Worm (Caenorhabditis elegans) whole organism, L4/young adult: Measurements from ENCODE around the gene C16C10.1.

Experiments used
- W03F9.2 ChIP-seq: fragments of 150-350 bp; optimal IDR thresholded peaks from 2 replicates; lab custom pipeline; 2014; ENCODE audit warnings: missing biosample characterization, missing genetic modification characterization
- dao-5 ChIP-seq: sonication (generic microtip); optimal IDR thresholded peaks from 2 replicates; lab custom pipeline; 2016; ENCODE audit warnings: missing genotype, missing genetic modification characterization, moderate library complexity, missing compliant biosample characterization
- him-1 ChIP-seq: sonication (generic microtip); optimal IDR thresholded peaks from 2 replicates; lab custom pipeline; 2016; ENCODE audit warnings: missing genotype, missing genetic modification reagents, missing genetic modification characterization, missing compliant biosample characterization

C16C10.1 gene

ce11 chrIII:4181338-4181737 lies at the start of gene C16C10.1:
C16C10.1 (minus strand) TSS chrIII:4181438.
- TF ChIP-seq dao-5 (tag; lab: Kevin White, UChicago) (no peak), him-1 (tag; lab: Kevin White, UChicago) (no peak), W03F9.2 (tag; lab: Kevin White, UChicago) (no peak)

- no peak for TF ChIP-seq dao-5 (tag; lab: Kevin White, UChicago)
- TF ChIP-seq W03F9.2 (tag; lab: Kevin White, UChicago): no peak
- TF ChIP-seq him-1 (tag; lab: Kevin White, UChicago): no peak
These were observed 48.9 kb upstream of the C16C10.1 start for ce11 chrIII:4230092-4230491.

- TF ChIP-seq dao-5 (tag; lab: Kevin White, UChicago): no peak
- TF ChIP-seq W03F9.2 (tag; lab: Kevin White, UChicago): no peak
- no peak for TF ChIP-seq him-1 (tag; lab: Kevin White, UChicago)
These were observed 47.6 kb upstream of the C16C10.1 start, which contains the start of gene F43C1.5 for ce11 chrIII:4228841-4229240. F43C1.5 (plus strand) TSS chrIII:4229141.

ce11 chrIII:4228008-4228407 lies 46.8 kb upstream of the C16C10.1 start, which contains the start of gene mpk-1:
mpk-1 (minus strand) TSS chrIII:4228108.
- TF ChIP-seq him-1 (tag; lab: Kevin White, UChicago): no peak
- TF ChIP-seq dao-5 (tag; lab: Kevin White, UChicago): no peak
- TF ChIP-seq W03F9.2 (tag; lab: Kevin White, UChicago): no peak

ce11 chrIII:4227363-4227762 lies 46.1 kb upstream of the C16C10.1 start:
- TF ChIP-seq dao-5 (tag; lab: Kevin White, UChicago) (no peak), W03F9.2 (tag; lab: Kevin White, UChicago) (no peak), him-1 (tag; lab: Kevin White, UChicago) (no peak)

ce11 chrIII:4224722-4225121 lies 43.5 kb upstream of the C16C10.1 start:
- TF ChIP-seq dao-5 (tag; lab: Kevin White, UChicago) (no peak), him-1 (tag; lab: Kevin White, UChicago) (no peak), W03F9.2 (tag; lab: Kevin White, UChicago) (no peak)

- TF ChIP-seq him-1 (tag; lab: Kevin White, UChicago) (peak; percentile 71), W03F9.2 (tag; lab: Kevin White, UChicago) (peak; percentile 41), dao-5 (tag; lab: Kevin White, UChicago) (no peak)
These were observed 42.5 kb upstream of the C16C10.1 start for ce11 chrIII:4223668-4224127.

- TF ChIP-seq W03F9.2 (tag; lab: Kevin White, UChicago) (no peak), him-1 (tag; lab: Kevin White, UChicago) (no peak), dao-5 (tag; lab: Kevin White, UChicago) (no peak)
These were observed 40.3 kb upstream of the C16C10.1 start for ce11 chrIII:4221527-4221926.

- no peak for TF ChIP-seq W03F9.2 (tag; lab: Kevin White, UChicago)
- no peak for TF ChIP-seq him-1 (tag; lab: Kevin White, UChicago)
- no peak for TF ChIP-seq dao-5 (tag; lab: Kevin White, UChicago)
These were observed 39.6 kb upstream of the C16C10.1 start for ce11 chrIII:4220864-4221263.

- TF ChIP-seq him-1 (tag; lab: Kevin White, UChicago): no peak
- no peak for TF ChIP-seq dao-5 (tag; lab: Kevin White, UChicago)
These were observed 29.4 kb upstream of the C16C10.1 start for ce11 chrIII:4210661-4211060.

- no peak for TF ChIP-seq dao-5 (tag; lab: Kevin White, UChicago)
- no peak for TF ChIP-seq him-1 (tag; lab: Kevin White, UChicago)
- TF ChIP-seq W03F9.2 (tag; lab: Kevin White, UChicago): no peak
These were observed 27.9 kb upstream of the C16C10.1 start, which contains the start of gene phlp-2 for ce11 chrIII:4209188-4209587. phlp-2 (plus strand) TSS chrIII:4209488.

ce11 chrIII:4208210-4208609 lies 27.0 kb upstream of the C16C10.1 start:
- no peak for TF ChIP-seq him-1 (tag; lab: Kevin White, UChicago)
- TF ChIP-seq W03F9.2 (tag; lab: Kevin White, UChicago): no peak

- TF ChIP-seq dao-5 (tag; lab: Kevin White, UChicago) (no peak), W03F9.2 (tag; lab: Kevin White, UChicago) (peak; percentile 36)
These were observed 24.6 kb upstream of the C16C10.1 start, which contains the start of gene R74.8 for ce11 chrIII:4205751-4206327. R74.8 (plus strand) TSS chrIII:4206277.

ce11 chrIII:4204964-4205363 lies 23.7 kb upstream of the C16C10.1 start:
- TF ChIP-seq W03F9.2 (tag; lab: Kevin White, UChicago) (no peak), dao-5 (tag; lab: Kevin White, UChicago) (no peak)
